Worm (Caenorhabditis elegans): ENCODE data around the gene arrd-9.
A peak's percentile ranks its signal among the peaks of the same experiment; 100 is the strongest.
"Not testable (repeated sequence)": the region's sequence is repeated elsewhere in the genome, so short reads cannot be mapped to it uniquely, and the experiment has no call there.

The arrd-9 gene

DNA sequence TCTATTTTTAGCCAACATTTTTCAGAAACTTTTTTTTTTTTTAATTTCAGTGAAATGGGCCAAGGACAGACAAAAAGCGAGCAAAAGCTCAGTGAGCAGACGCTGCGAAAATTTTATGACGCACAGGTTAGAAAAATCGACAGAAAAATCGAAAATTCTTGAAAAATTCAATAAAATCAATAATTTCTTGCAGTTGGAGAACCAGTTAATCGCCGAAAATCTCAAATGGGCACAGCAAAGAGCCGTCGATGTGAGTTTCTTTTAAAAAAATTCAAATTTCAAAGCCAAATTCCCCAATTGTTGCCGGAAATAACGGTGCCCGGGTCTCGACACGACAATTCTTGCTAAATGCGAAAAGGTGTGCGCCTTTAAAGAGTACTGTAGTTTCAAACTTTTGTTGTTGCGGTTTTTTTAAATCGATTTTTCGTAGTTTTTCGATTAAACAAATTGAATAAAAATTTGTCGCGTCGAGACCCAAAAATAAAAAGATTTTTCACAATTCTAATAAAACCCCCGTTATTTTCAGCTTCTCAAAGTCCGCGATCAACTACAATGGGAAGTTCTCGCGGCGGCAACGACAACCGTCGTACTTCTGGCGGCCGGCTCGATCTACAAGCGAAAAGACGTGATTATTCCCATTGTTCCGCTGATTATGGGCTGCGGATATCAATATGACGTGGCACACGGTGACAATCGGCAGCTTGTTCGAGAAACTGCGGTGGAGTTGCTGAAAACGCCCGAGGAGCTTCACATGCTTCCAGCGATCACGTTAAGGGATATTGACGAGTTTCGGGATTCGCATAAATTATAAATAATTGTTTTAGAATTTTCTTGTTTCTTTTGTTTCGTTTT, 19.9 kb downstream of the arrd-9 start, which contains the start of gene tag-280:
Gene tag-280 (plus strand): TSS at position 51 of the 852 bp plus-strand sequence.
- no peak for TF ChIP-seq dao-5 (tag; optimal IDR thresholded peaks at IDR 0.05)
- no peak for TF ChIP-seq him-1 (tag; optimal IDR thresholded peaks at IDR 0.05)
- TF ChIP-seq W03F9.2 (tag; optimal IDR thresholded peaks at IDR 0.05) = no peak

DNA sequence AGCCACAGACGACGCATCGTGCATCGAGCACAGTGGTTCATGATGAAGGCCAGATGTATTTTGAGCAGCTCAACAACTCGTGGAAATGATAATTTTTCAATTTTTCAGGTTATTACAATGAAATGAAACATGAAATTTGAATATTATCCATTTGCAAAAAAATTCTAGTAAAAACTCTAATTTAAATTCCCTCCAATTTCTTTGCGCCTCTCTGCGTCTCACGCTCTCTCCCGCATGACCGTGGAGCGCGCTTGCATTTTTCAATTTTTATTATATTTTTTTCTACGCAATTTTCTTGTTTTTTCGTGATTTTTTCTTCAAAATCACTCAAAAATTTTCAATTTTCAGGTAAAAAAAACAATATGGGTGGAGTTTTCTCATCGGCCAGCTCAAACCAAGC, 21.3 kb downstream of the arrd-9 start, which contains the start of gene tag-281:
Gene tag-281 (plus strand): TSS at position 340 of the 400 bp plus-strand sequence.
- TF ChIP-seq W03F9.2 (tag; optimal IDR thresholded peaks at IDR 0.05) (peak; percentile 72), him-1 (tag; optimal IDR thresholded peaks at IDR 0.05) (no peak)

DNA sequence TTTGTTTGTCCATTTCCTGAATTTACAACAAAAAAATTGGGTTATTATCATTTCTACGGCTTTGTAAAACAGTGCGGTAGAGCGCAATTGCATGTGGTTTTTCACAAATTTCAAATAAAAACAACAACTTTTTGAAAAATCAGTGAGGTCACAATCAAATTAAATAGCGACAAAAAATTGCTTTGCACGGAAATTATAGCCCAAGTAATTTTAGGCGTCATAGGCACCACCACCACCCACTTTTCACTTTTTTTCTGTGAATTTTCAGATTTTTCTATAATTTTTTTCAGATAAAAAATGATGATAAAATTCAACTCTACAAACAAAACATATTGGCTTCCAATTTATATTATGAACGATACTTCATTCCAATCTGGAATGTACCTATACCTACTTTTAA, 23.4 kb downstream of the arrd-9 start, which contains the start of gene sre-38:
Gene sre-38 (plus strand): TSS at position 301 of the 400 bp plus-strand sequence.
- no peak for TF ChIP-seq dao-5 (tag; optimal IDR thresholded peaks at IDR 0.05)
- no peak for TF ChIP-seq him-1 (tag; optimal IDR thresholded peaks at IDR 0.05)
- no peak for TF ChIP-seq W03F9.2 (tag; optimal IDR thresholded peaks at IDR 0.05)

DNA sequence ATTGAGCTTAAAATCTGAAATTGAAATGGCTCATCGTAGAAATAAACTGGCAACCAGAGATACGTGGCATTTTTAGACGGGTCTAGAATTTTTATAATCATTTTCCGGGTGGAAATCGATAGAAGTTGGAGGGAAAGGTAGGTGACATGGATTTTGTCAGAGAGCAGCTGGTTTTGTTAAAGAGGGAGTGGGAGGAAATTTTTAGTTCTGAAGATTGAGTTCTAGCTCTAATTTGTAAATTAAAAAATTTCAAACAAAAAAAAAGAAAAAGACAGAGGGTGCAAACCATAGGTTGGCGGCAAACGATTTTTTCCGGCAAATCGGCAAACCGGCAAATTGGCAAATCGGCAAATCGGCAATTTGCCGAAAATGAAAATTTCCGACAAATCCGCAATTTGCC, 24.1 kb downstream of the arrd-9 start, which contains the start of gene sre-32:
Gene sre-32 (minus strand): TSS at position 101 of the 400 bp plus-strand sequence.
- TF ChIP-seq W03F9.2 (tag; optimal IDR thresholded peaks at IDR 0.05) (no peak), dao-5 (tag; optimal IDR thresholded peaks at IDR 0.05) (no peak)

DNA sequence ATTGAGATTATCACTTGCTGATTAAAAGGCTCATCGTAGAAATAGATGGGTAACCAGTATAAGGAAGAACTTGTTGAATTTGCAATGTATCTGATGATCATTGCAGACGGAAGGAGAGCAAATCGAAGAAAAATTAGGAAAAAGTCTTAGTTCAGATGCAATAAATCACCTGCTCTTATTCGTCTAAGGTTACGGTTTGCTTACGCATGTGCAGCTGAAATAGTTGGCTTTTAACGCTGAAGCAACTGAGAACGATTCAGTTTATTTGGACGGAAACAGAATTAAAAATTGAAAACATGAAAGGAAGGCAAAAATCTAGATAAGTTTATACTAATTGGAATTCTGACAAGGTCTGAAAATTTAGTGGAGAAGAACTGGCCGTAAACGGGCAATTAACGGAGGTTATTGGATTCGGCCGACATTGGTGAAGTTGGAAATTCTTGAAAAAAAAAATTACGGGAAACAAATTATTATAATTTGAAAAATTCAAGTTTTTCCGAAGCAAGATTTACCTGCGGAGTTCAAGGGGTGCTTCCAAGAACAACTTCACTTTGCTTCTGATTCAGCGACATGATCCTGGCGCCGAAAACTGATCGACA, 27.9 kb downstream of the arrd-9 start, which contains the start of the genes sre-35 and sre-33:
Gene sre-35 (minus strand): TSS at position 101 of the 599 bp plus-strand sequence.
Gene sre-33 (plus strand): TSS at position 549 of the 599 bp plus-strand sequence.
- TF ChIP-seq him-1 (tag; optimal IDR thresholded peaks at IDR 0.05) (no peak), W03F9.2 (tag; optimal IDR thresholded peaks at IDR 0.05) (no peak)

DNA sequence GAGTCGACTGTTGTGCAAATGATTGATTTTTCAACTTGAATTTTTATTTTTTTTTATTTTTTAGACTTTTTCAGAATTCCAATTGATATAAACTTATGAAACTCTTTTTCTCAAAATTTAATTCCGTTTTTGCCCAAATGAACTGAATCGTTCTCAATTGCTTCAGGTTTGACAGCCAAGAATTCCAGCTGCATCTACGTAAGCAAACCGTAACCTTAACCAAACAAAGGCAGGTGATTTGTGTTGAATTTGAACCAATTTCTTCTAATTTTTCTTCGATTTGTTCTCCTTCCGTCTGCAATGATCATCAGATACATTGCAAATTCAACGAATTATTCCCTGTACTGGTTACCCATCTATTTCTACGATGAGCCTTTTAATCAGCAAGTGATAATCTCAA, 30.9 kb downstream of the arrd-9 start, which contains the start of gene sre-34:
Gene sre-34 (plus strand): TSS at position 301 of the 400 bp plus-strand sequence.
- TF ChIP-seq dao-5 (tag; optimal IDR thresholded peaks at IDR 0.05) (no peak), W03F9.2 (tag; optimal IDR thresholded peaks at IDR 0.05) (no peak), him-1 (tag; optimal IDR thresholded peaks at IDR 0.05) (no peak)

DNA sequence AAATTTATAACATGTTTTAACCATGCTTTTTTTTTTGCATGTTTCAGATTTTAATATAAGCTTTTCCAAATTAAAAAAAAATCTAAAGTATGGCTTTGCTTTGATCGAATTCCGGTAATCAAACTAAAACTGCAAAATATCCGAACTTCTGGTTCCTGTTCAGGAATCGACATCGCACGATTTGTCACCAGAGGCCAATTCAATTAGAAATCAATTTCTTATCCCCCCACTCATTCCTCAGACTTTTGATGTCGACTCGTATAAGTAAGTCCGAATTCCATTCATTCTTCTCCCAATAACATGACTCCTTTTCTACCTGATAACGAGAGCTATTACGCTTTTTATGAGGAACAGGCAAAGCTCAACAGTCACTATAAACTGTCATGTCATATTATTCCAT, 32.5 kb downstream of the arrd-9 start, which contains the start of gene srh-27:
Gene srh-27 (plus strand): TSS at position 301 of the 400 bp plus-strand sequence.
- no peak for TF ChIP-seq dao-5 (tag; optimal IDR thresholded peaks at IDR 0.05)
- no peak for TF ChIP-seq him-1 (tag; optimal IDR thresholded peaks at IDR 0.05)
- no peak for TF ChIP-seq W03F9.2 (tag; optimal IDR thresholded peaks at IDR 0.05)

DNA sequence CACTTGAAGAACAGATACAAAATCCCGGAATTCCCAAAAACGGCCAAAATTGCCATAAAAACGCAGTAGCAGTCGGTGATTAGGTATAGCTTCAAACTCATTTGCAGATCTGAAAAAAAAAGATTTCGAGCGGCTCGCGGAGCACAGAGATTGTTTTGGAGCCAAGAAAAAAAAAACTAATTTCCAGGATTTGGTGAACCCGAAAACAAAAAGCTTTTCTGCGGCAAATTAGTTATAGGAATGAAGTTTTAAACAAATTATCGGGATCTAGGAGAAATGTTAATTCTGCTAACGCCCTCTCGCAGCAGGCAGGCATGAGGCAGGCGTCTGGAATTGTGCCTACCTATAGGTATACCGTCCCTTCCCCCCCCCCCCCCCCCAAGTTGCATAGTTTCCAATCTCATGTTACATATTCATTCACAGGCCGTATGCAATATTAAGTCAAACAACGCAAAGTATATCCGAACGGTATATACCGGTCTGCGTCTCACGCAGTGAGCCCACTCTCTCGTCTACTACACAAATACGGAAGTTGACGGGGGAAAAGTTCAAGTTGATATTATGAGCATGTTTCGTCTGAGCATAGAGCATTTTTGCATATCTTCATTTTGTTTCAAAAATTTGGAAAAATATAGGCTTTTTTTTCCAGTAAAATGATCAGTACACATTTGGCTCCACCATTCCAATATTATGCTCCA, 35.9 kb downstream of the arrd-9 start, which contains the start of the genes W05H5.1 and pitr-6:
Gene W05H5.1 (minus strand): TSS at position 101 of the 698 bp plus-strand sequence.
Gene pitr-6 (plus strand): TSS at position 648 of the 698 bp plus-strand sequence.
- TF ChIP-seq W03F9.2 (tag; optimal IDR thresholded peaks at IDR 0.05) (no peak), dao-5 (tag; optimal IDR thresholded peaks at IDR 0.05) (no peak), him-1 (tag; optimal IDR thresholded peaks at IDR 0.05) (no peak)

DNA sequence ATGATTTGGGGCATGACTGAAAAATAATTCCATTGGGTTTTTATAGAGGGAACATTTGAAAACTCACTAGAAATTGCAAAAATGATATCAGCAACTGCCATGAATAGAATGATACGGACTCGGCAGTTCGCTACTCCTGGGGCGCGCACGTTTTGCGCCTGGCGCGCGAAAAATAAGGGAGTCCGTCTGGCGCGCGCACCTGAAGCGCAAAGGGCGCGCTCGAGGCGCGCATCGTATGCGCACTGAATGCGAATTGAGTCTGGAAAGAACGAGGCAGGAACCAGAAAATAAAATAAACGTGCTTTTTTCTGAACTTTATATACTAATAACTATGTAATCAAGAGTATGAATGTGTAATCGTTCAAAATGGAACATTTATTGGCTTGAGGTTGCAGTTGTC, 39.5 kb downstream of the arrd-9 start, which contains the start of gene Y57A10C.10:
Gene Y57A10C.10 (minus strand): TSS at position 101 of the 400 bp plus-strand sequence.
- TF ChIP-seq W03F9.2, dao-5, him-1 (tag; optimal IDR thresholded peaks at IDR 0.05): not testable (repeated sequence)

DNA sequence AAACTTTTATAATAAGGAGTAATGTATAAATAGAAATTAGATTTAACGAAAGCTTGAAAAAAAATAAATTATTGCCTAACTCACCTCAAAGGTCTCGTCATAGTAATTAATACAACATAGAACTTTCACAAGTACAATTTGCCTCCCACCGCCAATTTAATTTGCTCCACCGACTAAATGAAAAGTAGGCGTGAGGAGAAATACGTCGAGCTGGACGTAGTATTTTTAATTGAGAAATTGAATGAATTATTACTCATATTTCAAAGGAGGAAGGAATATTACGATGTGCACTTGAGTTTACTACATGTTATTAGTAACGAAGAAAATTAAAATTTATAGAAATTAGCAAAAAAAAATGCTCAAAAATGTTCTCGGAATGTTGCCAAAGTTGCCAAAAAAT, 42.3 kb downstream of the arrd-9 start, which contains the start of gene Y57A10C.9:
Gene Y57A10C.9 (minus strand): TSS at position 101 of the 400 bp plus-strand sequence.
- TF ChIP-seq W03F9.2 (tag; optimal IDR thresholded peaks at IDR 0.05) (no peak), him-1 (tag; optimal IDR thresholded peaks at IDR 0.05) (no peak)

DNA sequence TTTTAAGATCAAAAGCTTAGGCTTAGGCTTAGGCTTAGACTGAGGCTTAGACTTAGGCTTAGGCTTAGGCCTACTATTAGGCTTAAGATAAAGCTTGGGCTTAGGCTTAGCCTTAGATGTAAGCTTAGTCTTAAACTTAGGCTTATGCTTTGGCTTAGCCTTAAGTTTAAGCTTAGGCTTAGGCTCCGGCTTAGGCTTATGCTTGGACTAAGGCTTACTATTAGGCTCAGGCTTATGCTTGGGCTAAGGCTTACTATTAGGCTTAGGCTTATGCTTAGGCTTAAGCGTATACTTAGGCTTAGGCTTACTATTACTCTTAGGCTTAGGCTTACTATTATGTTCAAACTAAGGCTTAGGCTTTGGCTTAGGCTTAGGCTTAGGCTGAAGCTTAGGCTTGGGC, 44.0 kb downstream of the arrd-9 start:
- TF ChIP-seq dao-5 (tag; optimal IDR thresholded peaks at IDR 0.05) = no peak
- TF ChIP-seq him-1 (tag; optimal IDR thresholded peaks at IDR 0.05) = no peak
- TF ChIP-seq W03F9.2 (tag; optimal IDR thresholded peaks at IDR 0.05) = no peak

DNA sequence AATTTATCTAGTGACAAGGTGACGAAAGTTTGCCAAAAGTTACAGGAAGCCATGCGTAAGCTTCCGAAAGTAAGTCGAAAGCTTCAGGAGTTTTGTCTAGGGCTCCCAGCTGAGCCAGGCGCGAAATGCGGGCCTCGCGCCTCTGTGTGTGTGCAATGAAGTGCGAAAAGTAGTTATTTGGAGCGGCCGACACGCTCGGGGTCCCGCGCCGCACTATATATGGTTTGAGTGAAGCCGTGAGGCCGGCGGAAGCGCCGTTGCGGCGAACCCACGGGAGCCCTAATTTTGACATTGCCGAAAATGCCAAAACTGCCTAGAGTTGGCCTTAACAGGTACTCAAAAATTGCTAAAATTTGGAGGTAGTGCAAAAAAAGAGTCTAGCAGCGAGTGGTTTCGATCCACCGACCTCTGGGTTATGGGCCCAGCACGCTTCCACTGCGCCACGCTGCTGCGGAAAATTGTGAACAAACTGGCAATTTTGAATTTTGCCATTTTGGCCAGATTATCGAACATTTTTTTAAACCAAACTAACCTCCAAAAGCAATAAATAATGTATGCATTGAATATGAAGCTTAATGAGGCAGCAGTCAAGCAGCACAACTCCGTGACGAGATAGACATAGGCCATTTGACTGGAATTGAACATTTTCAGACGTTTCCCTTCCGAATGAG, 45.4 kb downstream of the arrd-9 start:
- TF ChIP-seq dao-5 (tag; optimal IDR thresholded peaks at IDR 0.05) = no peak
- TF ChIP-seq W03F9.2 (tag; optimal IDR thresholded peaks at IDR 0.05) = no peak
- no peak for TF ChIP-seq him-1 (tag; optimal IDR thresholded peaks at IDR 0.05)

Measured in whole organism, L4/young adult.